Worm (Caenorhabditis elegans): ENCODE measurements around the gene irld-9.

DNA sequence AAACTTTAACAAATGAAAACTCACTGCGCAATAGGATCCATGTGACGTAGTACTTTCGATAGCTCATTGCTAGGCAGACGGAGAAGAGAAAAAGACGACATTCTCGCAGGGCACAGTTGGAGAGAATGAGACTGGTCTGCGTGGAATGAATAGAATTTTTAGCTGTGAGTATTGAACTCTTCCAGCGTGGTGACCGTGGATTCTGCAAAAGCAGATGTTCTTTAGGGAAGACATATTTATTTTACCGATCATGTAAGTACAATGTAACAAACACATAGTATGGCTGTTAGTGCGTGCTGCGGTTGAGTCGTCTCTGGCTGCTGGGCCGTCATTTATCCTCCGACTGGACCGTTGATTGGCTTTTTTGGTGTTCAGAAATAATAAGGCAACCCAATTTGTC, 14.2 kb upstream of the irld-9 start, which contains the start of gene F36H5.9:
- TF ChIP-seq sptf-1 (tag; optimal IDR thresholded peaks at IDR 0.05) (no peak), snpc-4 (tag; optimal IDR thresholded peaks at IDR 0.05) (no peak), aly-2 (tag; optimal IDR thresholded peaks at IDR 0.05) (no peak), lin-15B (tag; optimal IDR thresholded peaks at IDR 0.05) (no peak), mef-2 (tag; optimal IDR thresholded peaks at IDR 0.05) (no peak), egl-27 (tag; optimal IDR thresholded peaks at IDR 0.05) (no peak)
